Fruit fly (Drosophila melanogaster): ENCODE measurements around the gene CG5913.

DNA sequence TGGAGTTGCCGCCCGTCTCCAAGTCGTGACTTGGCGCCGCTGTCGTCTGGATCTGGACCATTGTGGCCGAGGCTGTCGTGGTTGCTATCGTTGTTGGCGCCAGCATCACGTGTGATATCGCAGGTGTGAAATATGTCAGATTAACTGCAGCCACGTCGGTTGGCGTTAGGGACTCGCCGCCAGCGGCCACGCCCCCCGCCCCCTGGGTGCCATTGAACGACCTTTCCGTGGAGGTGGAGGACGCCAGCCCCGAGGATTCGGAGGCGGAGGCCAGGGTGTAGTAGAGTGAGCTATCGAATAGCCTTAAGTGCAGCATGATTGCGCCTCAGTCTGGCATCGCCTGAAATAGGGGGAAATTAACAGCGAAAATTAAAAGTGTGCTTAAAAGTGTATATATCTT, 48.0 kb downstream of the CG5913 start:
- TF ChIP-seq EcR (GFP tag; optimal IDR thresholded peaks at IDR 0.05) = no peak
- TF ChIP-seq usp (GFP tag; optimal IDR thresholded peaks at IDR 0.05) = no peak
- no peak for TF ChIP-seq psq (optimal IDR thresholded peaks at IDR 0.05)
- no peak for TF ChIP-seq pan (optimal IDR thresholded peaks at IDR 0.05)
- no peak for TF ChIP-seq Dll (optimal IDR thresholded peaks at IDR 0.05)

Data from whole organism.